Worm (Caenorhabditis elegans): ENCODE data around the gene frh-1.
A peak's percentile ranks its signal among the peaks of the same experiment; 100 is the strongest.
"Not testable (repeated sequence)": the region's sequence is repeated elsewhere in the genome, so short reads cannot be mapped to it uniquely, and the experiment has no call there.

The frh-1 gene

ce11 chrII:5876053-5876452, 41.2 kb upstream of the frh-1 start, which contains the start of gene F55C12.6:
F55C12.6 (minus strand) TSS chrII:5876153.
- TF ChIP-seq Y55F3AM.14 (GFP tag; optimal IDR thresholded peaks at IDR 0.05) (no peak), unc-39 (tag; optimal IDR thresholded peaks at IDR 0.05) (no peak), zag-1 (tag; optimal IDR thresholded peaks at IDR 0.05) (no peak), nhr-11 (tag; optimal IDR thresholded peaks at IDR 0.05) (no peak), mab-5 (tag; optimal IDR thresholded peaks at IDR 0.05) (no peak), aly-2 (tag; optimal IDR thresholded peaks at IDR 0.05) (no peak), alr-1 (tag; optimal IDR thresholded peaks at IDR 0.05) (no peak), elt-1 (tag; optimal IDR thresholded peaks at IDR 0.05) (no peak), ztf-1 (GFP tag; conservative IDR thresholded peaks at IDR 0.05) (no peak), sma-9 (GFP tag; optimal IDR thresholded peaks at IDR 0.05) (no peak), sma-9 (tag; optimal IDR thresholded peaks at IDR 0.05) (no peak), mbf-1 (tag; optimal IDR thresholded peaks at IDR 0.05) (no peak), skn-1 (tag; optimal IDR thresholded peaks at IDR 0.05) (no peak)

ce11 chrII:5876511-5876910, 40.7 kb upstream of the frh-1 start, which contains the start of gene F55C12.2:
F55C12.2 (plus strand) TSS chrII:5876811.
- TF ChIP-seq R02D3.7, nhr-77, peb-1 (tag; optimal IDR thresholded peaks at IDR 0.05): not testable (repeated sequence)

ce11 chrII:5880677-5881076, 36.5 kb upstream of the frh-1 start:
- TF ChIP-seq lsy-2 (tag; optimal IDR thresholded peaks at IDR 0.05) = peak in 1 of 2 experiments; percentile 10
- peak; percentile 22 for TF ChIP-seq C34F6.9 (tag; optimal IDR thresholded peaks at IDR 0.05)
- no peak for TF ChIP-seq mdl-1 (tag; optimal IDR thresholded peaks at IDR 0.05)
- no peak for TF ChIP-seq R02D3.7 (tag; optimal IDR thresholded peaks at IDR 0.05)
- TF ChIP-seq ceh-16 (tag; optimal IDR thresholded peaks at IDR 0.05) = peak; percentile 3
- peak; percentile 72 for TF ChIP-seq nhr-25 (tag; optimal IDR thresholded peaks at IDR 0.05)
- no peak for TF ChIP-seq mbf-1 (tag; optimal IDR thresholded peaks at IDR 0.05)
- no peak for TF ChIP-seq nhr-10 (tag; optimal IDR thresholded peaks at IDR 0.05)
- TF ChIP-seq skn-1 (tag; optimal IDR thresholded peaks at IDR 0.05) = no peak
- no peak for TF ChIP-seq nhr-11 (tag; optimal IDR thresholded peaks at IDR 0.05)

ce11 chrII:5884252-5884651, 33.0 kb upstream of the frh-1 start, which contains the start of gene rfip-1:
rfip-1 (plus strand) TSS chrII:5884552.
- TF ChIP-seq lin-13 (GFP tag; optimal IDR thresholded peaks at IDR 0.05) (no peak), blmp-1 (tag; optimal IDR thresholded peaks at IDR 0.05; ENCODE audit: insufficient read depth) (no peak), nhr-77 (tag; optimal IDR thresholded peaks at IDR 0.05) (no peak), F13H6.1 (tag; optimal IDR thresholded peaks at IDR 0.05) (no peak), egl-27 (tag; optimal IDR thresholded peaks at IDR 0.05) (no peak), zag-1 (tag; optimal IDR thresholded peaks at IDR 0.05) (no peak), C34F6.9 (tag; optimal IDR thresholded peaks at IDR 0.05) (no peak), fos-1 (tag; optimal IDR thresholded peaks at IDR 0.05) (no peak), nhr-12 (tag; optimal IDR thresholded peaks at IDR 0.05) (no peak), gmeb-1 (tag; optimal IDR thresholded peaks at IDR 0.05) (no peak), skn-1 (tag; optimal IDR thresholded peaks at IDR 0.05) (no peak), alr-1 (tag; optimal IDR thresholded peaks at IDR 0.05) (no peak), ztf-11 (tag; optimal IDR thresholded peaks at IDR 0.05) (no peak), unc-62 (GFP tag; optimal IDR thresholded peaks at IDR 0.05) (no peak), ZK546.5 (tag; optimal IDR thresholded peaks at IDR 0.05) (no peak)

- TF ChIP-seq zag-1 (tag; optimal IDR thresholded peaks at IDR 0.05) = no peak
- no peak for TF ChIP-seq ztf-1 (GFP tag; conservative IDR thresholded peaks at IDR 0.05)
- peak; percentile 31 for TF ChIP-seq nhr-129 (tag; optimal IDR thresholded peaks at IDR 0.05)
- TF ChIP-seq mbf-1 (tag; optimal IDR thresholded peaks at IDR 0.05) = no peak
- TF ChIP-seq skn-1 (tag; optimal IDR thresholded peaks at IDR 0.05) = no peak
- no peak for TF ChIP-seq alr-1 (tag; optimal IDR thresholded peaks at IDR 0.05)
- TF ChIP-seq C34F6.9 (tag; optimal IDR thresholded peaks at IDR 0.05) = peak; percentile 9
- TF ChIP-seq nhr-25 (tag; optimal IDR thresholded peaks at IDR 0.05) = peak; percentile 91
- no peak for TF ChIP-seq nhr-10 (tag; optimal IDR thresholded peaks at IDR 0.05)
- TF ChIP-seq blmp-1 (tag; optimal IDR thresholded peaks at IDR 0.05; ENCODE audit: insufficient read depth) = peak; percentile 94
- no peak for TF ChIP-seq mab-5 (tag; optimal IDR thresholded peaks at IDR 0.05)
- TF ChIP-seq elt-1 (tag; optimal IDR thresholded peaks at IDR 0.05) = no peak
- peak; percentile 52 for TF ChIP-seq nhr-21 (tag; optimal IDR thresholded peaks at IDR 0.05)
- TF ChIP-seq fos-1 (tag; optimal IDR thresholded peaks at IDR 0.05) = peak; percentile 40
- no peak for TF ChIP-seq lin-11 (tag; optimal IDR thresholded peaks at IDR 0.05)
- peak in 1 of 2 experiments; percentile 27 for TF ChIP-seq lsy-2 (tag; optimal IDR thresholded peaks at IDR 0.05)
- no peak for TF ChIP-seq nhr-11 (tag; optimal IDR thresholded peaks at IDR 0.05)
- TF ChIP-seq peb-1 (tag; optimal IDR thresholded peaks at IDR 0.05) = no peak
- TF ChIP-seq ztf-4 (tag; optimal IDR thresholded peaks at IDR 0.05) = peak; percentile 2
- no peak for TF ChIP-seq dmd-4 (tag; optimal IDR thresholded peaks at IDR 0.05)
- TF ChIP-seq ZK546.5 (tag; optimal IDR thresholded peaks at IDR 0.05) = no peak
- TF ChIP-seq egl-27 (tag; optimal IDR thresholded peaks at IDR 0.05) = no peak
- TF ChIP-seq unc-55 (GFP tag; optimal IDR thresholded peaks at IDR 0.05) = no peak
- TF ChIP-seq F13H6.1 (tag; optimal IDR thresholded peaks at IDR 0.05) = peak; percentile 18
- no peak for TF ChIP-seq nhr-23 (tag; optimal IDR thresholded peaks at IDR 0.05)
- TF ChIP-seq lin-39 (tag; optimal IDR thresholded peaks at IDR 0.05) = no peak
- TF ChIP-seq crh-2 (tag; optimal IDR thresholded peaks at IDR 0.05) = peak; percentile 55
- no peak for TF ChIP-seq ceh-16 (tag; optimal IDR thresholded peaks at IDR 0.05)
- no peak for TF ChIP-seq R02D3.7 (tag; optimal IDR thresholded peaks at IDR 0.05)
- no peak for TF ChIP-seq sem-4 (tag; optimal IDR thresholded peaks at IDR 0.05)
These were observed 31.1 kb upstream of the frh-1 start for ce11 chrII:5885966-5886621.
